Worm (Caenorhabditis elegans): ENCODE results near the gene Y50E8A.22.

Gene Y50E8A.22

DNA sequence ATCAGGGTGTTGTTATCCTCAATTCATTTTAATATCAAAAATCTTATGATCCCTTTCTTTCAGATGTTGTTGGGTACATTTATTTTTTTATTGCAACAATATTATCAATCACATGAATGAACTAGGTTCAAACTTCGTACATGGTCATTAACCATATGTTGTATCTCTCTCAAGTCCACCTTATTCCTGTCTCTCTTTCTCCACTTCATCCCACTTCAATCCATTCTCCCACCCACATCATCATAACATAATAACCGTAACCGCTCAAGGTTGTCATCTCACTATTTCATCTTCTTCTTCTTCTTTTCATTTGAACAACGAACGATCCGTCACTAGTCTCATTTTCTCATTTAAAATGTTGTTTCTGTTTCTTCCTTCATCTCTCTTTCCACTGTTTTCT lies 23.5 kb downstream of the Y50E8A.22 start:
- TF ChIP-seq fax-1 (tag; optimal IDR thresholded peaks at IDR 0.05) (no peak), elt-4 (tag; optimal IDR thresholded peaks at IDR 0.05) (no peak), mec-3 (tag; optimal IDR thresholded peaks at IDR 0.05; ENCODE audit: borderline replicate concordance) (no peak), ref-2 (tag; optimal IDR thresholded peaks at IDR 0.05) (no peak), Y22D7AL.16 (tag; optimal IDR thresholded peaks at IDR 0.05) (no peak)

- TF ChIP-seq pax-1 (tag; optimal IDR thresholded peaks at IDR 0.05): no peak
- no peak for TF ChIP-seq ceh-24 (tag; optimal IDR thresholded peaks at IDR 0.05)
- TF ChIP-seq ceh-31 (tag; optimal IDR thresholded peaks at IDR 0.05): no peak
- TF ChIP-seq syd-9 (tag; optimal IDR thresholded peaks at IDR 0.05): no peak
- no peak for TF ChIP-seq ceh-18 (tag; optimal IDR thresholded peaks at IDR 0.05)
- TF ChIP-seq fax-1 (tag; optimal IDR thresholded peaks at IDR 0.05): no peak
- TF ChIP-seq unc-3 (GFP tag; conservative IDR thresholded peaks at IDR 0.05): no peak
- no peak for TF ChIP-seq unc-3 (tag; optimal IDR thresholded peaks at IDR 0.05)
- TF ChIP-seq pha-4 (tag; optimal IDR thresholded peaks at IDR 0.05): no peak
- TF ChIP-seq hlh-15 (tag; optimal IDR thresholded peaks at IDR 0.05): no peak
Measured at ce11 chrV:14723020-14723419, 25.9 kb downstream of the Y50E8A.22 start, which contains the start of gene R08A2.7. TSS of gene R08A2.7 (plus strand) at chrV:14723320.

DNA sequence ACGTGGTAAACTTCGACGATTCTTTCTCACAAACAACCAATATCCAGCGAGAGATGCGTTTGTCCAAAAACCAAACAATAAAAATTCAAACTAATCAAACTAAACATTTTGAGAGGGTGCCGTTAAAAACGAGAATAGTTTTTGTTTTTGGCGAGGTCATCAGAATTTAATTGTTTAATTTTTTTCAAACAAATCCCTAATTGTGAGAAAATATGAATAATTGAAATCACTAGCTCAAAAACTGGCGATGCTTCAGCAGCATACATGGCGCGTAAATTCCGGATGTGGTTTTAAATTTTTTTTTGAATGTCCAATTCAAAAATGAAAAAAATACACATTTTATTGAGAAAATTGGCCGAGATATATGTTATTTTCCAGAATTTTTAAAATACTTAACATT lies 29.4 kb downstream of the Y50E8A.22 start, which contains the start of gene R08A2.1:
R08A2.1 (minus strand) TSS at position 101 of the 400 bp plus-strand sequence.
- no peak for TF ChIP-seq hlh-30 (tag; optimal IDR thresholded peaks at IDR 0.05; ENCODE audit: insufficient read depth)

DNA sequence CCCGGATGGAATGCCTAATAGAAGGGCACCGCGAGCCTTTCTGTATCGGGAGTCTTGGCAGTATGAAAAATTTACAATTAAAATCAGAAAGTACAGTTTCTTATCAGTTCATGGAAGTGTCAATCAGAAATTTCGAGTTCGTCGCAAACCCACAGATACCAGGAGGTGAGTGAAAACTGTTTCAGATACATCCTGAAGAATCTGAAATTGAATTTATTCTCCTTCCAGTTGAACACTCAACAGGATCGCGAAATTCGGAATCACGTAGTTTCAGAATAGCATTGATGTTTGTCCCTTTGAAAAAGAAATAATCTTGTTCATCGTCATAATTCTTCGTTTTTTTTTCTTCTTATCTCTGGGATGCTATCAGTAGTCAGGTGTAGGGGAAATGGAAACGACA lies 32.8 kb downstream of the Y50E8A.22 start, which contains the start of gene fbxa-147:
fbxa-147 (plus strand) TSS at position 386 of the 400 bp plus-strand sequence.
- no peak for TF ChIP-seq unc-55 (GFP tag; optimal IDR thresholded peaks at IDR 0.05)
- no peak for TF ChIP-seq pha-4 (tag; optimal IDR thresholded peaks at IDR 0.05)
- TF ChIP-seq nhr-232 (tag; optimal IDR thresholded peaks at IDR 0.05): no peak
- no peak for TF ChIP-seq ceh-18 (tag; optimal IDR thresholded peaks at IDR 0.05)
- no peak for TF ChIP-seq hlh-6 (tag; optimal IDR thresholded peaks at IDR 0.05)
- TF ChIP-seq unc-42 (tag; optimal IDR thresholded peaks at IDR 0.05): no peak
- no peak for TF ChIP-seq fax-1 (tag; optimal IDR thresholded peaks at IDR 0.05)
- TF ChIP-seq ztf-16 (tag; optimal IDR thresholded peaks at IDR 0.05): no peak
- TF ChIP-seq Y22D7AL.16 (tag; optimal IDR thresholded peaks at IDR 0.05): no peak
- TF ChIP-seq ceh-48 (tag; optimal IDR thresholded peaks at IDR 0.05): no peak

DNA sequence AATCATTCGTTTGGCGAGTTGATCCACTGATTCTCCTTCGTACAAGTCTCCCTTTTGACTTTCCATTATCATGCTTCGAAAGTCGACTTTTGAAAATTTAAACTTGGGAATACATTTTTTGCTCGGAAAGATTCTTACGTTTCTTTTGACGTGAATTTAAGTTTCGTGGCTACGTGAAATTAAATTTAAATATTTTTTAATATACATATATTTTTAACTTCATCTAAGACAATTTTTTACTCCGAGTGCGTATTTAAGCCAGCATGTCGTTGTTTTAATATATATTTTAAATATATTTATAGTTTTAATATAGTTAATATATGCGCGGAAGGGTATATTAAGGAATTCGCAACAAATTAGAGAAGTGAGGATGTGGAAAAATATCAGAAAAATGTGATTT lies 33.3 kb downstream of the Y50E8A.22 start, which contains the start of gene R08A2.2:
R08A2.2 (minus strand) TSS at position 101 of the 400 bp plus-strand sequence.
- TF ChIP-seq nhr-11 (tag; optimal IDR thresholded peaks at IDR 0.05) (no peak), lin-11 (tag; optimal IDR thresholded peaks at IDR 0.05) (no peak), rnt-1 (tag; optimal IDR thresholded peaks at IDR 0.05) (no peak), ceh-14 (tag; optimal IDR thresholded peaks at IDR 0.05) (no peak), pha-2 (tag; optimal IDR thresholded peaks at IDR 0.05) (no peak), pag-3 (tag; optimal IDR thresholded peaks at IDR 0.05; ENCODE audit: borderline replicate concordance) (no peak), ets-4 (tag; optimal IDR thresholded peaks at IDR 0.05) (no peak), che-1 (tag; optimal IDR thresholded peaks at IDR 0.05) (no peak), unc-55 (GFP tag; optimal IDR thresholded peaks at IDR 0.05) (no peak), C38D4.7 (GFP tag; optimal IDR thresholded peaks at IDR 0.05) (no peak), ceh-2 (tag; optimal IDR thresholded peaks at IDR 0.05) (no peak), pros-1 (tag; optimal IDR thresholded peaks at IDR 0.05) (no peak), hlh-6 (tag; optimal IDR thresholded peaks at IDR 0.05) (no peak), tbx-7 (tag; optimal IDR thresholded peaks at IDR 0.05) (no peak), odd-2 (tag; optimal IDR thresholded peaks at IDR 0.05) (no peak), unc-3 (GFP tag; conservative IDR thresholded peaks at IDR 0.05) (no peak), unc-3 (tag; optimal IDR thresholded peaks at IDR 0.05) (no peak), ama-1 (optimal IDR thresholded peaks at IDR 0.05) (no peak), hlh-8 (tag; optimal IDR thresholded peaks at IDR 0.05) (no peak), ceh-48 (tag; optimal IDR thresholded peaks at IDR 0.05) (no peak)

All from whole organism, late embryonic.